Fruit fly (Drosophila melanogaster) whole organism, adult: ENCODE results near the gene CG11698.

Experiments
- CG11617 ChIP-seq: fragments of 200-800 bp; sonication (Bioruptor generic); optimal IDR thresholded peaks from 2 replicates; lab custom pipeline; 2017; ENCODE audit warnings: mild to moderate bottlenecking, missing biosample characterization, missing genetic modification reagents, missing genetic modification characterization
- CG12768 ChIP-seq: fragments of 200-800 bp; sonication (Bioruptor generic); optimal IDR thresholded peaks from 2 replicates; lab custom pipeline; 2017; ENCODE audit warnings: missing biosample characterization, missing genetic modification characterization, mild to moderate bottlenecking, moderate library complexity, missing genetic modification reagents
- CG14711 ChIP-seq: fragments of 200-800 bp; sonication (Bioruptor generic); optimal IDR thresholded peaks from 2 replicates; lab custom pipeline; 2018; ENCODE audit warnings: missing biosample characterization, mild to moderate bottlenecking, missing genetic modification characterization, moderate library complexity
- CG1620 ChIP-seq: fragments of 200-800 bp; sonication (Bioruptor generic); optimal IDR thresholded peaks from 2 replicates; lab custom pipeline; 2016; ENCODE audit warnings: missing biosample characterization, missing genetic modification characterization
- CG33017 ChIP-seq: fragments of 200-800 bp; sonication (Bioruptor generic); optimal IDR thresholded peaks from 2 replicates; lab custom pipeline; 2018; ENCODE audit warnings: missing biosample characterization, mild to moderate bottlenecking, missing genetic modification characterization, moderate library complexity
- CG5204 ChIP-seq: fragments of 200-800 bp; sonication (Bioruptor generic); optimal IDR thresholded peaks from 2 replicates; lab custom pipeline; 2016; ENCODE audit warnings: missing biosample characterization, missing genetic modification characterization
- CG7045 ChIP-seq: fragments of 200-800 bp; sonication (Bioruptor generic); optimal IDR thresholded peaks from 2 replicates; lab custom pipeline; 2017; ENCODE audit warnings: missing biosample characterization, mild to moderate bottlenecking, missing genetic modification characterization
- CG7101 ChIP-seq: fragments of 200-800 bp; sonication (Bioruptor generic); optimal IDR thresholded peaks from 2 replicates; lab custom pipeline; 2018; ENCODE audit warnings: missing biosample characterization, mild to moderate bottlenecking, missing genetic modification characterization, moderate library complexity
- Clk ChIP-seq: fragments of 200-800 bp; sonication (Bioruptor generic); optimal IDR thresholded peaks from 2 replicates; lab custom pipeline; 2017; ENCODE audit warnings: missing biosample characterization, missing genetic modification characterization
- Crg-1 ChIP-seq: fragments of 200-800 bp; sonication (Bioruptor generic); optimal IDR thresholded peaks from 2 replicates; lab custom pipeline; 2016; ENCODE audit warnings: missing biosample characterization, missing genetic modification characterization
- Hr96 ChIP-seq: fragments of 200-800 bp; sonication (Bioruptor generic); optimal IDR thresholded peaks from 2 replicates; lab custom pipeline; 2016; ENCODE audit warnings: missing biosample characterization, missing genetic modification characterization
- Mnt ChIP-seq: fragments of 200-800 bp; sonication (Bioruptor generic); optimal IDR thresholded peaks from 2 replicates; lab custom pipeline; 2016; ENCODE audit warnings: missing biosample characterization, mild to moderate bottlenecking, missing genetic modification characterization
- bab1 ChIP-seq: fragments of 200-800 bp; sonication (Bioruptor generic); optimal IDR thresholded peaks from 3 replicates; lab custom pipeline; 2019; ENCODE audit warnings: missing biosample characterization, mild to moderate bottlenecking, missing genetic modification characterization, moderate library complexity
- cic ChIP-seq: fragments of 200-800 bp; sonication (Bioruptor generic); optimal IDR thresholded peaks from 2 replicates; lab custom pipeline; 2017; ENCODE audit warnings: missing biosample characterization, mild to moderate bottlenecking, missing genetic modification characterization, moderate library complexity
- cnc ChIP-seq, 2 experiments: fragments of >200 bp; optimal IDR thresholded peaks; 2 replicates each; lab custom pipeline; 2017
- kay ChIP-seq: fragments of 200-800 bp; sonication (Bioruptor generic); peaks from one replicate; lab custom pipeline; 2016; ENCODE audit warnings: missing biosample characterization, missing genetic modification characterization, borderline replicate concordance
- ovo ChIP-seq: fragments of 200-800 bp; sonication (Bioruptor generic); optimal IDR thresholded peaks from 2 replicates; lab custom pipeline; 2016; ENCODE audit warnings: missing biosample characterization, missing genetic modification characterization
- pad ChIP-seq: fragments of 200-800 bp; sonication (Bioruptor generic); optimal IDR thresholded peaks from 3 replicates; lab custom pipeline; 2017; ENCODE audit warnings: missing biosample characterization, missing genetic modification characterization, mild to moderate bottlenecking, moderate library complexity, missing genetic modification reagents
- tj ChIP-seq: fragments of 200-800 bp; sonication (Bioruptor generic); optimal IDR thresholded peaks from 3 replicates; lab custom pipeline; 2017; ENCODE audit warnings: missing biosample characterization, mild to moderate bottlenecking, missing genetic modification characterization, moderate library complexity
- toe ChIP-seq: fragments of 200-800 bp; sonication (Bioruptor generic); optimal IDR thresholded peaks from 2 replicates; lab custom pipeline; 2016; ENCODE audit warnings: missing biosample characterization, missing genetic modification characterization

Gene CG11698

dm6 chr3R:8329628-8330027 lies 17.6 kb downstream of the CG11698 start:
- TF ChIP-seq CG5204 (GFP tag; lab: Kevin White, UChicago) (no peak), ovo (GFP tag; lab: Kevin White, UChicago) (no peak), CG14711 (no peak), CG7045 (GFP tag; lab: Kevin White, UChicago) (no peak), CG33017 (tag; lab: Kevin White, UChicago) (no peak), cic (no peak), Mnt (GFP tag; lab: Kevin White, UChicago) (no peak), CG11617 (no peak), tj (GFP tag; lab: Kevin White, UChicago) (no peak), CG12768 (GFP tag; lab: Kevin White, UChicago) (no peak), CG7101 (tag; lab: Kevin White, UChicago) (no peak), CG1620 (GFP tag; lab: Kevin White, UChicago) (no peak), toe (GFP tag; lab: Kevin White, UChicago) (no peak), bab1 (no peak), pad (no peak), Crg-1 (no peak), Clk (GFP tag; lab: Kevin White, UChicago) (no peak), kay (no peak), cnc (optimal IDR thresholded peaks at IDR 0.05; lab: Kevin White, UChicago) (no peak), Hr96 (GFP tag; lab: Kevin White, UChicago) (no peak)

DNA sequence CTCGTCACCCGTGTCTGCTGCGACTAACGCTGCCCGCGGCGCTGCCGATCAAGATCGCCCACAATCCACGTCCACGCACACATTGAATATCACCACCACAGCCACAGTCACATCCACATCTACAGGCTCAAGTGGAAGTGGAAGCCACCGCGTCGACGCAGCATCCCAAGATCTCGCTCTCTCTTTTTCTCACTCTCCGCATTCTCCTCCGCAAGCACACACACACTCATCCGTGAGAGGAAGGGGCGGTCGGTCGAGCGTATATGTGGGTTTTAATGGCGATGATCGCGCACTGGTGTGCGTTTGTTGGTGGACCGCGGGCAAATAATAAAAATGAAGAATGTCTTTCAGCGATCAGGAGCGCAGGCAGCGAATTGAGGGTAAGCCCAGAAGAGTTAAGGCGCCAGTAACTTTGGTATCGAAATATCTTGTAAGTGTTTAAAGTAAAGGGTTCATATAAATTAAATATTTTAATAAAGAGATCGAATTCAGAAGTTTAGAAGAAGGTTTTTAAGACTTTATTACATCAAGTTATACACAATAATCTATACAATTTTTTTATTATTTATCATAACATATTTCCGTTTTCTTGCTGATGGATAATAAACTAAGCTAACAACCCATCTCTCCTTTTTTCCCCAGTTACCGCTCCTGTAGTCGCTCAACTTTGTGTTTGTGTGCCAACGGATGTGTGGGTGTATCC lies 21.9 kb downstream of the CG11698 start, which contains the start of gene Poxm:
TSS of gene Poxm (minus strand) at position 25 of the 703 bp plus-strand sequence.
- peak; percentile 67 for TF ChIP-seq kay
- TF ChIP-seq Mnt (GFP tag; lab: Kevin White, UChicago), result no peak

- TF ChIP-seq tj (GFP tag; lab: Kevin White, UChicago) (no peak), kay (peak; percentile 12), Hr96 (GFP tag; lab: Kevin White, UChicago) (no peak), CG14711 (no peak)
These were observed 22.4 kb downstream of the CG11698 start for dm6 chr3R:8334471-8334783.

- TF ChIP-seq kay (no peak), cic (no peak), pad (no peak), tj (GFP tag; lab: Kevin White, UChicago) (no peak), Mnt (GFP tag; lab: Kevin White, UChicago) (no peak), CG33017 (tag; lab: Kevin White, UChicago) (no peak), CG14711 (no peak), Crg-1 (no peak), cnc (optimal IDR thresholded peaks at IDR 0.05; lab: Kevin White, UChicago) (no peak), CG7101 (tag; lab: Kevin White, UChicago) (no peak), CG12768 (GFP tag; lab: Kevin White, UChicago) (no peak), ovo (GFP tag; lab: Kevin White, UChicago) (no peak), CG11617 (no peak), CG1620 (GFP tag; lab: Kevin White, UChicago) (no peak), Hr96 (GFP tag; lab: Kevin White, UChicago) (no peak), CG7045 (GFP tag; lab: Kevin White, UChicago) (no peak), bab1 (no peak), Clk (GFP tag; lab: Kevin White, UChicago) (no peak), CG5204 (GFP tag; lab: Kevin White, UChicago) (no peak), toe (GFP tag; lab: Kevin White, UChicago) (no peak)
These were observed 23.0 kb downstream of the CG11698 start for dm6 chr3R:8334982-8335381.

DNA sequence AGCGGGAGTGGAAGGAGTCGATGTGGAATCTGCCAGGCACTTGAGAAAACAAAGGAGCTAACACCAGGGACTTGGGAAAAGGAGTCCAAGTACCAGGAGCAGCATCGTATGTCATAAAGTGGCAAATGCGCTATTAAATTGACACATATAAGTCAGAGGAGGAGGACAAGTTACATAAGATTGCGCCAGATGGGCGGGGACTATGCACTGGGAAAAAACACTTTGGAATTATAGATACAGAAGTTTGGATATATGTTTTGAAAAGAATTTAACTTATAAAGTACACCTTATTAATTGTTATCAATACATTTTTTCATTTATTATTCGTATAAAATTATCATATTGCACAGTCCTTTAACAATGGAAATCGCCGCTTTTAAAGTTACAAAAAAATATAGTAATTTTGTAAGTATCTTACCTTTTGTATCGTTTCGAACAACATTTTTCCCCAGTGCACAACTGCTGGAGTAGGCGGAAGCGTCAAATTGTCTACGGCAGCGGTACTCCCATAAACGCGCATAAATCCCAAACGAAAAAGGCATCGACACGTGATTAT lies 24.1 kb downstream of the CG11698 start:
- TF ChIP-seq CG7101 (tag; lab: Kevin White, UChicago) (no peak), pad (no peak), Hr96 (GFP tag; lab: Kevin White, UChicago) (no peak), CG33017 (tag; lab: Kevin White, UChicago) (no peak), Mnt (GFP tag; lab: Kevin White, UChicago) (no peak), cic (no peak), CG11617 (no peak)

DNA sequence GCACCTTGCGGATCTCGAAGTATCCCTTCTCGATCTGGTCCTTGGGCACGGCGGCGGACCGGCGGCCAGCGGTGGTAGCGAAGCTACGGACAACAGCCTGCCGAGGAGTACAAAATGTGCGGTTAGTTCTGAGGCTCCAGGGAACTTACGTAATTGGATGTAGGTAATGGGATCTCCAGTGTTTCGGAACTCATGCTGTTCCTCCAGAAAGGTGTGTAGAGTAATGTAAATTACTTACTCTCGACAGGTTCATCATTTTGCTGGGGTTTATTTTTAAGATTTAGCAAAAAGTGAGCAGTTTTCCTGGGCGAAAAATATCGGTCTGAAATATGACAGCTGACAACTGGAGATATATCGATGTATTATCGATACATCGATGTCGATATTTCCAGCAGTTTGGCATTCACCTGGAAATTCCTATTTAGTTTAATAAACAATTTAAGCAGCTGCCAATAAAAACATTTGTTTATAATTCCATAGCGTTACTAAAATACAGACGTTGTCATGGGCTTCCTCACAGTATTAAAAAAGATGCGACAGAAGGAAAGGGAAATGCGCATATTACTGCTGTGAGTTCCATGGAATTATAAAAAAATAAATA lies 28.8 kb downstream of the CG11698 start, which contains the start of the genes COX7A and Arl2:
TSS of gene COX7A (minus strand) at position 369 of the 601 bp plus-strand sequence.
TSS of gene Arl2 (plus strand) at position 426 of the 601 bp plus-strand sequence.
- TF ChIP-seq CG12768 (GFP tag; lab: Kevin White, UChicago), result no peak
- no peak for TF ChIP-seq CG7045 (GFP tag; lab: Kevin White, UChicago)
- no peak for TF ChIP-seq pad
- no peak for TF ChIP-seq CG33017 (tag; lab: Kevin White, UChicago)
- TF ChIP-seq CG11617, result no peak
- TF ChIP-seq ovo (GFP tag; lab: Kevin White, UChicago), result no peak
- TF ChIP-seq CG14711, result peak; percentile 16
- TF ChIP-seq tj (GFP tag; lab: Kevin White, UChicago), result peak; percentile 23
- peak; percentile 20 for TF ChIP-seq Crg-1
- TF ChIP-seq CG1620 (GFP tag; lab: Kevin White, UChicago), result no peak
- TF ChIP-seq CG7101 (tag; lab: Kevin White, UChicago), result peak; percentile 1
- TF ChIP-seq bab1, result peak; percentile 8
